Worm (Caenorhabditis elegans): ENCODE results near the gene ZK112.4.

ce11 chrIII:7718318-7718717, 11.5 kb downstream of the ZK112.4 start:
- TF ChIP-seq ztf-11 (tag; optimal IDR thresholded peaks at IDR 0.05) = no peak
- no peak for TF ChIP-seq ces-1 (GFP tag; optimal IDR thresholded peaks at IDR 0.05)
- TF ChIP-seq ceh-39 (tag; optimal IDR thresholded peaks at IDR 0.05) = no peak

Measured in whole organism, mixed stage, embryonic.